Worm (Caenorhabditis elegans) whole organism, L4 larva: ENCODE data around the gene ldh-1.

ENCODE experiments used
- F10B5.3 ChIP-seq: sonication (generic microtip); optimal IDR thresholded peaks from 2 replicates; lab custom pipeline; 2016; ENCODE audit warnings: mild to moderate bottlenecking, missing genetic modification characterization, missing compliant biosample characterization
- F26F4.8 ChIP-seq: fragments of 200-800 bp; sonication (Bioruptor generic); conservative IDR thresholded peaks from 2 replicates; pipeline ENCODE4 v1.3.6; 2022; ENCODE audit warnings: missing genetic modification characterization, missing compliant biosample characterization
- F37D6.2 ChIP-seq: sonication (generic microtip); optimal IDR thresholded peaks from 2 replicates; lab custom pipeline; 2016; ENCODE audit warnings: mild to moderate bottlenecking, missing genetic modification characterization, missing compliant biosample characterization
- F49E8.2 ChIP-seq: sonication (generic microtip); optimal IDR thresholded peaks from 2 replicates; lab custom pipeline; 2016; ENCODE audit warnings: missing compliant biosample characterization, mild to moderate bottlenecking, missing genetic modification characterization, borderline replicate concordance
- T20F7.1 ChIP-seq: fragments of 200-800 bp; sonication (Bioruptor generic); optimal IDR thresholded peaks from 2 replicates; lab custom pipeline; 2018; ENCODE audit warnings: mild to moderate bottlenecking, missing genetic modification characterization, missing compliant biosample characterization
- T26A8.4 ChIP-seq: fragments of 200-800 bp; sonication (Bioruptor generic); IDR thresholded peaks from 2 replicates; pipeline ENCODE4 v1.3.6; 2022; ENCODE audit warnings: missing genetic modification characterization, missing compliant biosample characterization
- Y105C5A.15 ChIP-seq: fragments of 200-800 bp; sonication (Bioruptor generic); IDR thresholded peaks from 2 replicates; pipeline ENCODE4 v1.3.6; 2022; ENCODE audit warnings: missing genetic modification characterization, missing compliant biosample characterization
- Y48G9A.11 ChIP-seq: fragments of 200-800 bp; sonication (Bioruptor generic); IDR thresholded peaks from 2 replicates; pipeline ENCODE4 v1.3.6; 2022; ENCODE audit warnings: missing genetic modification reagents, missing genetic modification characterization, missing compliant biosample characterization
- Y75B8A.6 ChIP-seq: fragments of 200-800 bp; sonication (Bioruptor generic); IDR thresholded peaks from 2 replicates; pipeline ENCODE4 v1.3.6; 2022; ENCODE audit warnings: missing genetic modification reagents, missing genetic modification characterization, missing compliant biosample characterization
- ZK546.5 ChIP-seq, 2 experiments: sonication (generic microtip); optimal IDR thresholded peaks; 2 replicates each; lab custom pipeline; 2017; ENCODE audit warnings: missing biosample characterization in 2 of 2, missing genetic modification characterization in 2 of 2
- aha-1 ChIP-seq: fragments of 150-350 bp; peaks from one replicate; lab custom pipeline; 2014; ENCODE audit warnings: missing biosample characterization, missing genetic modification characterization
- ama-1 ChIP-seq: fragments of 150-350 bp; optimal IDR thresholded peaks from 2 replicates; lab custom pipeline; 2014; ENCODE audit warnings: inconsistent platforms, mixed read lengths
- arid-1 ChIP-seq: fragments of 200-800 bp; sonication (Bioruptor generic); conservative IDR thresholded peaks from 2 replicates; pipeline ENCODE4 v1.3.6; 2022; ENCODE audit warnings: missing genetic modification reagents, missing genetic modification characterization, missing compliant biosample characterization
- ceh-62 ChIP-seq: sonication (generic microtip); optimal IDR thresholded peaks from 2 replicates; lab custom pipeline; 2017; ENCODE audit warnings: missing biosample characterization, missing genetic modification characterization
- ceh-82 ChIP-seq: sonication (generic microtip); optimal IDR thresholded peaks from 2 replicates; lab custom pipeline; 2017; ENCODE audit warnings: missing biosample characterization, missing genetic modification characterization
- ctbp-1 ChIP-seq: fragments of 200-800 bp; sonication (Bioruptor generic); IDR thresholded peaks from 2 replicates; pipeline ENCODE4 v1.3.6; 2022; ENCODE audit warnings: missing genetic modification reagents, missing genetic modification characterization, missing compliant biosample characterization
- daf-8 ChIP-seq: fragments of 200-800 bp; sonication (Bioruptor generic); IDR thresholded peaks from 2 replicates; pipeline ENCODE4 v1.3.6; 2022; ENCODE audit warnings: missing genetic modification characterization, missing compliant biosample characterization
- egl-43 ChIP-seq: fragments of 200-800 bp; sonication (Bioruptor generic); IDR thresholded peaks from 2 replicates; pipeline ENCODE4 v1.3.6; 2022; ENCODE audit warnings: missing genetic modification reagents, missing genetic modification characterization, missing compliant biosample characterization
- hif-1 ChIP-seq, 2 experiments: sonication (generic microtip); optimal IDR thresholded peaks; 2 replicates each; lab custom pipeline; 2016 to 2017; ENCODE audit warnings: missing compliant biosample characterization in 2 of 2, missing genetic modification characterization in 2 of 2, missing genetic modification reagents in 2 of 2, missing genotype in 2 of 2, mild to moderate bottlenecking in 1 of 2
- jun-1 ChIP-seq: fragments of 150-350 bp; optimal IDR thresholded peaks from 2 replicates; lab custom pipeline; 2014; ENCODE audit warnings: missing biosample characterization, missing genetic modification reagents, missing genetic modification characterization
- lin-1 ChIP-seq: fragments of 200-800 bp; sonication (Bioruptor generic); IDR thresholded peaks from 2 replicates; pipeline ENCODE4 v1.3.6; 2022; ENCODE audit warnings: missing genetic modification reagents, missing genetic modification characterization, missing compliant biosample characterization
- lin-39 ChIP-seq: fragments of 150-350 bp; optimal IDR thresholded peaks from 2 replicates; lab custom pipeline; 2014; ENCODE audit warnings: missing biosample characterization, missing genetic modification reagents, missing genetic modification characterization
- madf-5 ChIP-seq, 2 experiments: fragments of 200-800 bp; sonication (Bioruptor generic); IDR thresholded peaks; 2 replicates each; pipeline ENCODE4 v1.3.6; 2022; ENCODE audit warnings: missing compliant biosample characterization in 2 of 2, missing genetic modification characterization in 2 of 2
- madf-9 ChIP-seq: fragments of 200-800 bp; sonication (Bioruptor generic); conservative IDR thresholded peaks from 2 replicates; pipeline ENCODE4 v1.3.6; 2022; ENCODE audit warnings: missing genetic modification reagents, missing genetic modification characterization, missing compliant biosample characterization
- mdl-1 ChIP-seq, 2 experiments: fragments of 150-350 bp in 1 of 2; sonication (generic microtip) in 1 of 2; optimal IDR thresholded peaks; 2 replicates each; lab custom pipeline; 2014 to 2017; ENCODE audit warnings: missing biosample characterization in 2 of 2, missing genetic modification characterization in 2 of 2
- mep-1 ChIP-seq: fragments of 150-350 bp; sonication (generic microtip); optimal IDR thresholded peaks from 3 replicates; lab custom pipeline; 2014; ENCODE audit warnings: missing biosample characterization, missing genetic modification characterization
- nhr-11 ChIP-seq: fragments of 150-350 bp; optimal IDR thresholded peaks from 2 replicates; lab custom pipeline; 2014; ENCODE audit warnings: missing biosample characterization, missing genetic modification characterization
- nhr-28 ChIP-seq: fragments of 150-350 bp; optimal IDR thresholded peaks from 2 replicates; lab custom pipeline; 2014; ENCODE audit warnings: missing biosample characterization, missing genetic modification characterization
- nhr-41 ChIP-seq: fragments of 200-800 bp; sonication (Bioruptor generic); IDR thresholded peaks from 2 replicates; pipeline ENCODE4 v1.3.6; 2022; ENCODE audit warnings: missing genetic modification reagents, missing genetic modification characterization, missing compliant biosample characterization
- nhr-6 ChIP-seq: fragments of 150-350 bp; optimal IDR thresholded peaks from 2 replicates; lab custom pipeline; 2014; ENCODE audit warnings: missing biosample characterization, missing genetic modification characterization
- pha-4 ChIP-seq, 2 experiments: fragments of 150-350 bp in 1 of 2; fragments of 200-800 bp in 1 of 2; sonication (Bioruptor generic) in 1 of 2; IDR thresholded peaks in 1 of 2; optimal IDR thresholded peaks in 1 of 2; 2 replicates each; pipeline versions ENCODE4 v1.3.6 to Lab custom; 2014 to 2022; ENCODE audit warnings: missing genetic modification characterization in 2 of 2, missing genetic modification reagents in 2 of 2, missing biosample characterization in 1 of 2, missing compliant biosample characterization in 1 of 2
- php-3 ChIP-seq: fragments of 200-800 bp; sonication (Bioruptor generic); IDR thresholded peaks from 2 replicates; pipeline ENCODE4 v1.3.6; 2022; ENCODE audit warnings: missing genetic modification reagents, missing genetic modification characterization, missing compliant biosample characterization
- rbr-2 ChIP-seq: sonication (generic microtip); optimal IDR thresholded peaks from 2 replicates; lab custom pipeline; 2016; ENCODE audit warnings: missing genotype, missing genetic modification characterization, missing compliant biosample characterization
- set-16 ChIP-seq: fragments of 200-800 bp; sonication (Bioruptor generic); IDR thresholded peaks from 2 replicates; pipeline ENCODE4 v1.3.6; 2022; ENCODE audit warnings: missing genetic modification reagents, missing genetic modification characterization, missing compliant biosample characterization
- skn-1 ChIP-seq: fragments of 150-350 bp; optimal IDR thresholded peaks from 2 replicates; lab custom pipeline; 2014; ENCODE audit warnings: missing biosample characterization, missing genetic modification characterization
- spr-1 ChIP-seq: sonication (generic microtip); optimal IDR thresholded peaks from 2 replicates; lab custom pipeline; 2016; ENCODE audit warnings: mild to moderate bottlenecking, missing genetic modification characterization, missing compliant biosample characterization
- spr-3 ChIP-seq: fragments of 200-800 bp; sonication (Bioruptor generic); optimal IDR thresholded peaks from 2 replicates; lab custom pipeline; 2018; ENCODE audit warnings: mild to moderate bottlenecking, missing genetic modification characterization, missing compliant biosample characterization
- tag-97 ChIP-seq: fragments of 200-800 bp; sonication (Bioruptor generic); IDR thresholded peaks from 2 replicates; pipeline ENCODE4 v1.3.6; 2022; ENCODE audit warnings: missing genetic modification characterization, missing compliant biosample characterization
- tra-1 ChIP-seq: fragments of 200-800 bp; sonication (Bioruptor generic); IDR thresholded peaks from 2 replicates; pipeline ENCODE4 v1.3.6; 2022; ENCODE audit warnings: missing genetic modification reagents, missing genetic modification characterization, missing compliant biosample characterization
- unc-39 ChIP-seq: sonication (generic microtip); optimal IDR thresholded peaks from 2 replicates; lab custom pipeline; 2017; ENCODE audit warnings: missing biosample characterization, missing genetic modification characterization
- unc-62 ChIP-seq, 3 experiments: fragments of 150-350 bp in 1 of 3; sonication (generic microtip); optimal IDR thresholded peaks in 2 of 3; peaks in 1 of 3; 1 replicate in 1 of 3; 2 replicates in 2 of 3; lab custom pipeline; 2014 to 2017; ENCODE audit warnings: missing biosample characterization in 3 of 3, missing genetic modification characterization in 3 of 3, missing genetic modification reagents in 3 of 3, missing genotype in 1 of 3
- vab-7 ChIP-seq: fragments of 200-800 bp; sonication (Bioruptor generic); IDR thresholded peaks from 2 replicates; pipeline ENCODE4 v1.3.6; 2022; ENCODE audit warnings: missing genetic modification reagents, missing genetic modification characterization, missing compliant biosample characterization
- zip-11 ChIP-seq: fragments of 200-800 bp; sonication (Bioruptor generic); IDR thresholded peaks from 2 replicates; pipeline ENCODE4 v1.3.6; 2022; ENCODE audit warnings: missing genetic modification characterization, missing compliant biosample characterization
- zip-2 ChIP-seq: fragments of 150-350 bp; optimal IDR thresholded peaks from 2 replicates; lab custom pipeline; 2014; ENCODE audit warnings: missing biosample characterization, missing genetic modification characterization
- ztf-11 ChIP-seq: fragments of 150-350 bp; optimal IDR thresholded peaks from 2 replicates; lab custom pipeline; 2014; ENCODE audit warnings: missing biosample characterization, missing genetic modification characterization

ldh-1 gene

DNA sequence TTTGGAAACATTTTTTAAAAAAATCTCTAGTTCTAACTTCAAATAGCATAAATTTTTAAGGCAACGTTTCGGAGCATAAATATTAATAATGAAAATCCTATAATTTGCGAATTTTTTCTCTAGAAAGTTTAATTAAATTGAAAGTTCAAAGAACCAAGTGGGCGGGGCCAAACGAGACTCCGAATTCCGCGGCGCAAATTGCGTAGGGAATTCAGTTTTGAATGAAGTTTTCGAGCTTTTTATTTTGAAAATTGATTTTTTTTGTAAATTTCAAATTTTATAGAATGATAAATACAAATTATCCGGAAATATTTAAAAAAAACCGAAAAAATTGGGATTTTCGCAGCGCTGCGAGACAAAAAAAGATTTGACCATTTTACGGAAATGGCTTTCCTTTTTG lies 3.2 kb upstream of the ldh-1 start:
- TF ChIP-seq nhr-41 (GFP tag; lab: Robert Waterston, UW) (no peak), spr-3 (peak; percentile 77), Y48G9A.11 (GFP tag; lab: Robert Waterston, UW) (peak; percentile 71), spr-1 (peak; percentile 89), zip-2 (tag; lab: Kevin White, UChicago) (no peak), T20F7.1 (GFP tag; lab: Kevin White, UChicago) (peak; percentile 87)

DNA sequence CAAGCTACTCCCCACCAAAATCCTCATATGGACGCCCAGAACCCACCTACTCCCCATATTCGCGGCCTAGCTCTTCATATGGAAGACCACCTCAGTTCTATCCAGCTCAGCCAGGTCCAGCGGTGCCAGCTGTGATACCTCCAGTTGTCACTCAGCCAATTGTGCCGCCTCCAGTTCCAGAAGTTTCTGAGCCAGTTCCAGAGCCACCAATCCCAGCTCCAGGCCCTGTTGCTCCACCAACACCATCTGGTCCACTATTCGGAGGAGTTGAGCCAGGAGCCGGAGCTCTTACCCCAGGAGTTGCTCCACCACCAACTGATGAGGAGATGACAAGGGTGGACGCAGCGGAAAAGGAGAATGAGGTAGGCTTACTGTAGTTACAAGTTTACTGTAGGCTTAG lies 2.4 kb upstream of the ldh-1 start:
- TF ChIP-seq jun-1 (tag; lab: Kevin White, UChicago) (no peak), F10B5.3 (no peak), egl-43 (GFP tag; lab: Robert Waterston, UW) (0 out of 2 replicates have a peak, but pooled peaks have one; percentile 6), set-16 (peak; percentile 79), php-3 (GFP tag; lab: Robert Waterston, UW) (0 out of 2 replicates have a peak, but pooled peaks have one; percentile 26)

DNA sequence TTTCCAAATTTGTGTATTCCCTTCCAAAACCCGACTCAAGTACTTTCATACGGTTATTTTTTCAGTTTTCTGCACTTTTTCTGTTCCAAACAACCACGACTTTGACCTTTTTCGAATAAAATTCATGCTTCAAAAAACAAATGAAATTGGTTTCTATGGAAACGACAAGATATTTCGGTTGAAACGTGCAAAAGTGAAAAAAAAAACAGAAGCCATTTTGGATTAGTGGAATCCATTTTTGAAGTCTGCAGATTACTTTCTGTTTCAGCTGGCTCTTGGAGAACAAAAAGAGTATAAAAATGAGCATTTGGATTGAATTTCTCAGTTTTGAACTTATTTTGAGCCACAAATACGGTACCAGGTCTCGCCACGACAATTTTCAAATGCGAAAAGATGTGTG lies 1.8 kb upstream of the ldh-1 start:
- no peak for TF ChIP-seq F26F4.8 (GFP tag; lab: Robert Waterston, UW)
- TF ChIP-seq ceh-62 (tag; lab: Kevin White, UChicago): no peak
- no peak for TF ChIP-seq tag-97 (GFP tag; lab: Robert Waterston, UW)
- peak in 1 of 2 experiments; percentile 61 for TF ChIP-seq hif-1 (tag; optimal IDR thresholded peaks at IDR 0.05; lab: Kevin White, UChicago)
- no peak for TF ChIP-seq nhr-6 (tag; lab: Kevin White, UChicago)
- TF ChIP-seq nhr-11 (tag; lab: Kevin White, UChicago): peak; percentile 11
- TF ChIP-seq daf-8 (GFP tag; lab: Robert Waterston, UW): no peak
- TF ChIP-seq unc-62 (GFP tag; optimal IDR thresholded peaks at IDR 0.05 in 1 of 2; lab: Kevin White, UChicago): peak in 1 of 2 experiments; percentile 11
- no peak for TF ChIP-seq unc-62 (tag; optimal IDR thresholded peaks at IDR 0.05; lab: Kevin White, UChicago)
- no peak for TF ChIP-seq tra-1 (GFP tag; lab: Robert Waterston, UW)
- TF ChIP-seq ztf-11 (tag; lab: Kevin White, UChicago): no peak
- no peak for TF ChIP-seq lin-1
- no peak for TF ChIP-seq set-16
- TF ChIP-seq aha-1 (tag; lab: Kevin White, UChicago): peak; percentile 95

DNA sequence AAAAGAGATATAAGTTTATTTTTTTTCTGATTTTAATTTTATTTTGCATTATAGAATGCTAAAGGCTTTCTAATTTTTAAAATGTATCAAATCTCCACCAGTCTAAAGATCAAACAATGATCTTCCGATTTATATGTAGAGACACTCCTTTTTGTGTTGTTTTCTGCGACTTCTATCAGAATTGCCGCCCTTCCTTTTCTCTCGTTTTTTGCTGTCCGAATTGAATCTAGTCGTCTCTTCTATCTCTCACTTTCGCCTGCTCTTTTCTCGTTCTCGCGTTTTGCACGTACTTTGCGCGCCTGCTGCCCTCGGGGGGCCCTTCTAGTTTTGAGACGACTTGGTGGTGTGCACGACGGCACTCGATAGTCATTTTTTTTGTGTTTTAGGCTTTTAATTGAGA lies 358 bp downstream of the ldh-1 start:
- no peak for TF ChIP-seq ceh-62 (tag; lab: Kevin White, UChicago)
- TF ChIP-seq spr-1: peak; percentile 45
- TF ChIP-seq F49E8.2 (tag; lab: Kevin White, UChicago): no peak
- TF ChIP-seq F37D6.2: peak; percentile 2
- TF ChIP-seq rbr-2 (tag; lab: Kevin White, UChicago): peak; percentile 30
- TF ChIP-seq zip-2 (tag; lab: Kevin White, UChicago): no peak
- no peak for TF ChIP-seq lin-39
- TF ChIP-seq madf-9 (GFP tag; lab: Robert Waterston, UW): no peak
- no peak for TF ChIP-seq skn-1 (tag; lab: Kevin White, UChicago)
- TF ChIP-seq lin-1: no peak
- no peak for TF ChIP-seq unc-39
- no peak for TF ChIP-seq arid-1 (GFP tag; lab: Robert Waterston, UW)
- TF ChIP-seq zip-11: no peak
- TF ChIP-seq Y75B8A.6 (GFP tag; lab: Robert Waterston, UW): no peak
- TF ChIP-seq ZK546.5 (tag; optimal IDR thresholded peaks at IDR 0.05; lab: Kevin White, UChicago): no peak
- no peak for TF ChIP-seq vab-7 (GFP tag; lab: Robert Waterston, UW)
- TF ChIP-seq mep-1 (tag; lab: Kevin White, UChicago): peak; percentile 65
- TF ChIP-seq nhr-28 (tag; lab: Kevin White, UChicago): peak; percentile 44
- peak; percentile 31 for TF ChIP-seq T20F7.1 (GFP tag; lab: Kevin White, UChicago)
- no peak for TF ChIP-seq T26A8.4
- TF ChIP-seq aha-1 (tag; lab: Kevin White, UChicago): peak; percentile 100
- no peak for TF ChIP-seq Y48G9A.11 (GFP tag; lab: Robert Waterston, UW)
- peak; percentile 61; the same call in 1 of the 2 replicates for TF ChIP-seq ctbp-1 (GFP tag; lab: Robert Waterston, UW)
- TF ChIP-seq Y105C5A.15 (GFP tag; lab: Robert Waterston, UW): no peak
- TF ChIP-seq pha-4 (GFP tag; IDR thresholded peaks at IDR 0.05; lab: Robert Waterston, UW): no peak
- no peak for TF ChIP-seq pha-4 (tag; optimal IDR thresholded peaks at IDR 0.05; lab: Kevin White, UChicago)
- TF ChIP-seq mdl-1 (tag; optimal IDR thresholded peaks at IDR 0.05; lab: Kevin White, UChicago): peak; percentile 36 to 55
- peak; percentile 78 to 99 for TF ChIP-seq hif-1 (tag; optimal IDR thresholded peaks at IDR 0.05; lab: Kevin White, UChicago)
- TF ChIP-seq ceh-82 (tag; lab: Kevin White, UChicago): no peak
- no peak for TF ChIP-seq tag-97 (GFP tag; lab: Robert Waterston, UW)
- TF ChIP-seq madf-5 (GFP tag; IDR thresholded peaks at IDR 0.05; lab: Robert Waterston, UW): no peak
- no peak for TF ChIP-seq daf-8 (GFP tag; lab: Robert Waterston, UW)
- TF ChIP-seq ama-1 (lab: Kevin White, UChicago): no peak
